Worm (Caenorhabditis elegans): ENCODE data around the gene Y19D2B.2.

The Y19D2B.2 gene

ce11 chrII:10946848-10947247 is 22.8 kb downstream of the Y19D2B.2 start:
- TF ChIP-seq hmg-4 (GFP tag; optimal IDR thresholded peaks at IDR 0.05) (no peak), tra-4 (tag; optimal IDR thresholded peaks at IDR 0.05) (no peak), hmbx-1 (tag; optimal IDR thresholded peaks at IDR 0.05) (no peak), aly-1 (tag; optimal IDR thresholded peaks at IDR 0.05) (no peak), tbx-37 (GFP tag; conservative IDR thresholded peaks at IDR 0.05) (no peak), ets-7 (tag; optimal IDR thresholded peaks at IDR 0.05) (no peak), ama-1 (optimal IDR thresholded peaks at IDR 0.05) (no peak), sea-1 (GFP tag; conservative IDR thresholded peaks at IDR 0.05) (no peak), tbx-11 (GFP tag; IDR thresholded peaks at IDR 0.05) (no peak), flt-1 (GFP tag; IDR thresholded peaks at IDR 0.05) (no peak)

- TF ChIP-seq ama-1 (optimal IDR thresholded peaks at IDR 0.05): no peak
- TF ChIP-seq tra-4 (tag; optimal IDR thresholded peaks at IDR 0.05): no peak
- TF ChIP-seq ceh-36 (tag; optimal IDR thresholded peaks at IDR 0.05): no peak
- TF ChIP-seq scrt-1 (GFP tag; IDR thresholded peaks at IDR 0.05): no peak
- no peak for TF ChIP-seq flt-1 (GFP tag; IDR thresholded peaks at IDR 0.05)
- TF ChIP-seq ets-7 (tag; optimal IDR thresholded peaks at IDR 0.05): no peak
- no peak for TF ChIP-seq F13C5.2 (tag; optimal IDR thresholded peaks at IDR 0.05)
- TF ChIP-seq ceh-13 (GFP tag; optimal IDR thresholded peaks at IDR 0.05): no peak
Measured at ce11 chrII:10947317-10947716, 23.3 kb downstream of the Y19D2B.2 start, which contains the start of the genes tceb-3 and gskl-1. Gene tceb-3, minus strand, starts transcription at chrII:10947417. Gene gskl-1, plus strand, starts transcription at chrII:10947559.

ce11 chrII:10948236-10949025 is 24.4 kb downstream of the Y19D2B.2 start:
- TF ChIP-seq ama-1 (optimal IDR thresholded peaks at IDR 0.05) (no peak), tbx-37 (GFP tag; conservative IDR thresholded peaks at IDR 0.05) (no peak), ets-7 (tag; optimal IDR thresholded peaks at IDR 0.05) (no peak), aly-1 (tag; optimal IDR thresholded peaks at IDR 0.05) (no peak), flt-1 (GFP tag; IDR thresholded peaks at IDR 0.05) (no peak), ceh-13 (GFP tag; optimal IDR thresholded peaks at IDR 0.05) (no peak), pes-1 (GFP tag; IDR thresholded peaks at IDR 0.05) (no peak), ceh-36 (tag; optimal IDR thresholded peaks at IDR 0.05) (no peak), F13C5.2 (tag; optimal IDR thresholded peaks at IDR 0.05) (no peak), B0310.2 (tag; optimal IDR thresholded peaks at IDR 0.05) (no peak), sea-1 (GFP tag; conservative IDR thresholded peaks at IDR 0.05) (no peak), hmbx-1 (tag; optimal IDR thresholded peaks at IDR 0.05) (no peak), hnd-1 (tag; optimal IDR thresholded peaks at IDR 0.05) (no peak), tra-4 (tag; optimal IDR thresholded peaks at IDR 0.05) (no peak)

ce11 chrII:10949383-10949782 is 25.3 kb downstream of the Y19D2B.2 start:
- TF ChIP-seq sea-1 (GFP tag; conservative IDR thresholded peaks at IDR 0.05): no peak
- TF ChIP-seq hmbx-1 (tag; optimal IDR thresholded peaks at IDR 0.05): no peak
- TF ChIP-seq ets-7 (tag; optimal IDR thresholded peaks at IDR 0.05): no peak
- TF ChIP-seq ceh-13 (GFP tag; optimal IDR thresholded peaks at IDR 0.05): no peak
- TF ChIP-seq hmg-4 (GFP tag; optimal IDR thresholded peaks at IDR 0.05): no peak
- TF ChIP-seq aly-1 (tag; optimal IDR thresholded peaks at IDR 0.05): no peak
- TF ChIP-seq hnd-1 (tag; optimal IDR thresholded peaks at IDR 0.05): no peak
- TF ChIP-seq scrt-1 (GFP tag; IDR thresholded peaks at IDR 0.05): no peak
- no peak for TF ChIP-seq tra-4 (tag; optimal IDR thresholded peaks at IDR 0.05)
- no peak for TF ChIP-seq tbx-37 (GFP tag; conservative IDR thresholded peaks at IDR 0.05)
- no peak for TF ChIP-seq flt-1 (GFP tag; IDR thresholded peaks at IDR 0.05)
- TF ChIP-seq ceh-36 (tag; optimal IDR thresholded peaks at IDR 0.05): no peak
- no peak for TF ChIP-seq pes-1 (GFP tag; IDR thresholded peaks at IDR 0.05)
- no peak for TF ChIP-seq ama-1 (optimal IDR thresholded peaks at IDR 0.05)
- TF ChIP-seq tbx-11 (GFP tag; IDR thresholded peaks at IDR 0.05): no peak
- no peak for TF ChIP-seq B0310.2 (tag; optimal IDR thresholded peaks at IDR 0.05)
- TF ChIP-seq F13C5.2 (tag; optimal IDR thresholded peaks at IDR 0.05): no peak

DNA sequence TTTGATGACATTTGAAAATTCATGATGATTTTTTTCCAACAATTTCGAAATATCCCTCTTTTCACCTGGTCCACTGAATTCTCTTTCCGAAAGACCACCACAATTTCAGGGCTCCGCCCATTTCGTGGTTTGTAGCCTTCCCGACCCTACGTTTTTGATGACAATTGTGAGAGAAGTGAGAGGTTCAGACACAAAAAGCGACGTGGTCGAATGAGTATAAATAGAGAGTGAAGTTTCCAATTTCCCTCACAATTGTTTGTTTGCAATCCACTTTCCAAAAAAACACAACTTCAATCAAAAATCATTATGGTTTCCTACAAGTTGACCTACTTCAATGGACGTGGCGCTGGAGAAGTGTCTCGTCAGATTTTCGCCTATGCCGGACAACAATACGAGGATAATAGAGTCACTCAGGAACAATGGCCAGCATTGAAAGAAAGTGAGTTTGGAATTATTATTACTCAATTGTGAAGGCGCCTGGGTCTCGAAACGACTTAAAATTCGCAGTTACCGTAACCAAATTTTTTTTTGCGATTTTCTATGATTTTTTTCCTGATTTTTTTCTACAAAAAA is 26.1 kb downstream of the Y19D2B.2 start, which contains the start of gene gst-5:
TSS of gene gst-5 (plus strand) at position 246 of the 573 bp plus-strand sequence.
- TF ChIP-seq flt-1 (GFP tag; IDR thresholded peaks at IDR 0.05) (no peak), F13C5.2 (tag; optimal IDR thresholded peaks at IDR 0.05) (no peak), ceh-13 (GFP tag; optimal IDR thresholded peaks at IDR 0.05) (no peak), scrt-1 (GFP tag; IDR thresholded peaks at IDR 0.05) (no peak), tbx-11 (GFP tag; IDR thresholded peaks at IDR 0.05) (no peak), hnd-1 (tag; optimal IDR thresholded peaks at IDR 0.05) (no peak), ceh-36 (tag; optimal IDR thresholded peaks at IDR 0.05) (no peak), hmbx-1 (tag; optimal IDR thresholded peaks at IDR 0.05) (no peak), tra-4 (tag; optimal IDR thresholded peaks at IDR 0.05) (no peak), ets-7 (tag; optimal IDR thresholded peaks at IDR 0.05) (no peak), ama-1 (optimal IDR thresholded peaks at IDR 0.05) (no peak), aly-1 (tag; optimal IDR thresholded peaks at IDR 0.05) (no peak), hmg-4 (GFP tag; optimal IDR thresholded peaks at IDR 0.05) (no peak), tbx-37 (GFP tag; conservative IDR thresholded peaks at IDR 0.05) (no peak)

DNA sequence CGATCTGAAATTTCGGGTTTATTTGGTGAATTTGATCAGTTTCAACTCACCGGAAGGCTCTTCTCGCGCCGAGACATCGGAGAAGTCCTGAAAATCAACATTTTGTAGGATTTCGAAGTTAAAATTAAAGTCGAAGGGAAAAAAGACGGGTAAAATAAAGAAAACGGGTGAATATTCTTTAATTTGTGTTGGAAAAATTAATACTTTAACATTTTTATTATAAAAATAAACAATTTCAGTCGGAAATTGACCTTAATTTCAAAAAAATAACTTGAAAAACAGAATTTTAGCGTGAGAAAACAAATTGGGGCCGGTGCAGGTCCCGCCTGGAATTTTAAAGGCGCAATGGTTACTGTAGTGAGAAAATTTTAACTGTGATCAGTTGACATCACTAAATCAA is 29.0 kb downstream of the Y19D2B.2 start, which contains the start of gene nos-1:
TSS of gene nos-1 (minus strand) at position 101 of the 400 bp plus-strand sequence.
- no peak for TF ChIP-seq pes-1 (GFP tag; IDR thresholded peaks at IDR 0.05)
- no peak for TF ChIP-seq F13C5.2 (tag; optimal IDR thresholded peaks at IDR 0.05)
- TF ChIP-seq aly-1 (tag; optimal IDR thresholded peaks at IDR 0.05): no peak
- TF ChIP-seq tra-4 (tag; optimal IDR thresholded peaks at IDR 0.05): no peak
- TF ChIP-seq ets-7 (tag; optimal IDR thresholded peaks at IDR 0.05): no peak
- TF ChIP-seq ceh-36 (tag; optimal IDR thresholded peaks at IDR 0.05): no peak
- no peak for TF ChIP-seq sea-1 (GFP tag; conservative IDR thresholded peaks at IDR 0.05)
- no peak for TF ChIP-seq B0310.2 (tag; optimal IDR thresholded peaks at IDR 0.05)
- no peak for TF ChIP-seq tbx-37 (GFP tag; conservative IDR thresholded peaks at IDR 0.05)
- TF ChIP-seq flt-1 (GFP tag; IDR thresholded peaks at IDR 0.05): no peak
- no peak for TF ChIP-seq ama-1 (optimal IDR thresholded peaks at IDR 0.05)
- no peak for TF ChIP-seq ceh-13 (GFP tag; optimal IDR thresholded peaks at IDR 0.05)
- TF ChIP-seq hmg-4 (GFP tag; optimal IDR thresholded peaks at IDR 0.05): no peak
- TF ChIP-seq scrt-1 (GFP tag; IDR thresholded peaks at IDR 0.05): no peak
